Fruit fly (Drosophila melanogaster) whole organism, embryonic: ENCODE results near the gene CG13097.
A peak's percentile ranks its signal among the peaks of the same experiment; 100 is the strongest.

Experiments used
- Adf1 ChIP-seq: fragments of 200-800 bp; sonication (Bioruptor generic); IDR thresholded peaks from 2 replicates; pipeline ENCODE4 v1.3.6; 2022; ENCODE audit warnings: missing biosample characterization, missing genetic modification characterization
- Aef1 ChIP-seq: fragments of 200-800 bp; sonication (Bioruptor generic); IDR thresholded peaks from 3 replicates; pipeline ENCODE4 v1.3.6; 2022; ENCODE audit warnings: missing biosample characterization, missing genetic modification characterization
- Atf-2 ChIP-seq: fragments of 200-800 bp; sonication (Bioruptor generic); optimal IDR thresholded peaks from 2 replicates; lab custom pipeline; 2016; ENCODE audit warnings: missing biosample characterization, missing genetic modification characterization
- Atf6 ChIP-seq: fragments of 200-800 bp; sonication (Bioruptor generic); IDR thresholded peaks from 2 replicates; pipeline ENCODE4 v1.3.6; 2022; ENCODE audit warnings: missing biosample characterization, missing genetic modification characterization
- Bteb2 ChIP-seq: fragments of 200-800 bp; sonication (Bioruptor generic); optimal IDR thresholded peaks from 2 replicates; lab custom pipeline; 2016; ENCODE audit warnings: missing biosample characterization, missing genetic modification characterization
- CG10543 ChIP-seq: fragments of 200-800 bp; sonication (Bioruptor generic); optimal IDR thresholded peaks from 3 replicates; lab custom pipeline; 2017; ENCODE audit warnings: missing biosample characterization, mild to moderate bottlenecking, missing genetic modification characterization, moderate library complexity
- CG11695 ChIP-seq: fragments of 200-800 bp; sonication (Bioruptor generic); IDR thresholded peaks from 3 replicates; pipeline ENCODE4 v1.3.6; 2022; ENCODE audit warnings: missing biosample characterization, missing genetic modification characterization
- CG12769 ChIP-seq: fragments of 200-800 bp; sonication (Bioruptor generic); optimal IDR thresholded peaks from 2 replicates; lab custom pipeline; 2019; ENCODE audit warnings: missing biosample characterization, mild to moderate bottlenecking, missing genetic modification characterization, moderate library complexity
- CG13424 ChIP-seq: fragments of 200-800 bp; sonication (Bioruptor generic); optimal IDR thresholded peaks from 2 replicates; lab custom pipeline; 2019; ENCODE audit warnings: missing biosample characterization, mild to moderate bottlenecking, missing genetic modification characterization, moderate library complexity
- CG17359 ChIP-seq: fragments of 200-800 bp; sonication (Bioruptor generic); optimal IDR thresholded peaks from 3 replicates; lab custom pipeline; 2018; ENCODE audit warnings: missing biosample characterization, mild to moderate bottlenecking, missing genetic modification characterization, moderate library complexity
- CG17912 ChIP-seq: fragments of 200-800 bp; sonication (Bioruptor generic); optimal IDR thresholded peaks from 2 replicates; lab custom pipeline; 2018; ENCODE audit warnings: missing biosample characterization, mild to moderate bottlenecking, missing genetic modification characterization
- CG31365 ChIP-seq: fragments of 200-800 bp; sonication (Bioruptor generic); optimal IDR thresholded peaks from 2 replicates; lab custom pipeline; 2018; ENCODE audit warnings: missing biosample characterization, mild to moderate bottlenecking, missing genetic modification characterization
- CG34376 ChIP-seq: fragments of 200-800 bp; sonication (Bioruptor generic); optimal IDR thresholded peaks from 2 replicates; lab custom pipeline; 2018; ENCODE audit warnings: missing biosample characterization, mild to moderate bottlenecking, missing genetic modification characterization
- CG3995 ChIP-seq: fragments of 200-800 bp; sonication (Bioruptor generic); optimal IDR thresholded peaks from 3 replicates; lab custom pipeline; 2016; ENCODE audit warnings: missing biosample characterization, missing genetic modification characterization
- CG42726 ChIP-seq: fragments of 200-800 bp; sonication (Bioruptor generic); IDR thresholded peaks from 2 replicates; pipeline ENCODE4 v1.3.6; 2022; ENCODE audit warnings: missing biosample characterization, missing genetic modification characterization; ENCODE audit not compliant: partially characterized antibody
- CG7987 ChIP-seq: fragments of 200-800 bp; sonication (Bioruptor generic); optimal IDR thresholded peaks from 2 replicates; lab custom pipeline; 2018; ENCODE audit warnings: missing biosample characterization, mild to moderate bottlenecking, missing genetic modification characterization, moderate library complexity
- CG8281 ChIP-seq: fragments of 200-800 bp; sonication (Bioruptor generic); optimal IDR thresholded peaks from 2 replicates; lab custom pipeline; 2018; ENCODE audit warnings: missing biosample characterization, mild to moderate bottlenecking, missing genetic modification characterization, moderate library complexity
- CG8290 ChIP-seq, 3 experiments: fragments of 200-800 bp; sonication (Bioruptor generic); optimal IDR thresholded peaks; 2 replicates each; lab custom pipeline; 2016 to 2019; ENCODE audit warnings: missing biosample characterization in 3 of 3, missing genetic modification characterization in 3 of 3, mild to moderate bottlenecking in 2 of 3, moderate library complexity in 1 of 3
- CG9932 ChIP-seq: fragments of 200-800 bp; sonication (Bioruptor generic); IDR thresholded peaks from 2 replicates; pipeline ENCODE4 v1.3.6; 2022; ENCODE audit warnings: missing biosample characterization, missing genetic modification characterization
- Deaf1 ChIP-seq: fragments of 200-800 bp; optimal IDR thresholded peaks from 3 replicates; lab custom pipeline; 2019; ENCODE audit warnings: missing biosample characterization, mild to moderate bottlenecking, missing genetic modification characterization, moderate library complexity
- HHEX ChIP-seq: fragments of 200-800 bp; sonication (Bioruptor generic); optimal IDR thresholded peaks from 3 replicates; lab custom pipeline; 2017; ENCODE audit warnings: missing biosample characterization, mild to moderate bottlenecking, missing genetic modification characterization, missing genetic modification reagents
- Hmr ChIP-seq: fragments of 200-800 bp; sonication (Bioruptor generic); optimal IDR thresholded peaks from 3 replicates; lab custom pipeline; 2017; ENCODE audit warnings: mild to moderate bottlenecking, missing biosample characterization, missing genetic modification reagents, missing genetic modification characterization
- Jarid2 ChIP-seq: fragments of 200-800 bp; sonication (Bioruptor generic); optimal IDR thresholded peaks from 3 replicates; lab custom pipeline; 2017; ENCODE audit warnings: mild to moderate bottlenecking, missing biosample characterization, missing genetic modification reagents, missing genetic modification characterization
- MTF-1 ChIP-seq: fragments of 200-800 bp; sonication (Bioruptor generic); optimal IDR thresholded peaks from 2 replicates; lab custom pipeline; 2018; ENCODE audit warnings: missing biosample characterization, mild to moderate bottlenecking, missing genetic modification characterization, borderline replicate concordance
- Med ChIP-seq: fragments of 200-800 bp; sonication (Bioruptor generic); peaks from one replicate; lab custom pipeline; 2016; ENCODE audit warnings: missing biosample characterization, missing genetic modification characterization, mild to moderate bottlenecking, inconsistent platforms, moderate library complexity
- Mes4 ChIP-seq: fragments of 200-800 bp; sonication (Bioruptor generic); optimal IDR thresholded peaks from 2 replicates; lab custom pipeline; 2016; ENCODE audit warnings: missing biosample characterization, missing genetic modification characterization
- Rfx ChIP-seq: fragments of 200-800 bp; sonication (Bioruptor generic); IDR thresholded peaks from 2 replicates; pipeline ENCODE4 v1.3.6; 2022; ENCODE audit warnings: missing biosample characterization, missing genetic modification characterization
- Xrp1 ChIP-seq: fragments of 200-800 bp; sonication (Bioruptor generic); IDR thresholded peaks from 2 replicates; pipeline ENCODE4 v1.3.6; 2022; ENCODE audit warnings: missing biosample characterization, missing genetic modification characterization
- ara ChIP-seq: fragments of 200-800 bp; sonication (Bioruptor generic); IDR thresholded peaks from 2 replicates; pipeline ENCODE4 v1.3.6; 2022; ENCODE audit warnings: missing biosample characterization, missing genetic modification characterization
- bowl ChIP-seq: fragments of 200-800 bp; sonication (Bioruptor generic); IDR thresholded peaks from 2 replicates; pipeline ENCODE4 v1.3.6; 2022; ENCODE audit warnings: missing biosample characterization, missing genetic modification characterization
- chif ChIP-seq, 2 experiments: fragments of 200-800 bp; sonication (Bioruptor generic); optimal IDR thresholded peaks; 3 replicates each; lab custom pipeline; 2016; ENCODE audit warnings: missing biosample characterization in 2 of 2, missing genetic modification characterization in 2 of 2
- chinmo ChIP-seq: fragments of 200-800 bp; sonication (Bioruptor generic); IDR thresholded peaks from 4 replicates; pipeline ENCODE4 v1.3.6; 2022; ENCODE audit warnings: missing biosample characterization, missing genetic modification characterization; ENCODE audit not compliant: partially characterized antibody
- ci ChIP-seq: fragments of 200-800 bp; sonication (Bioruptor generic); IDR thresholded peaks from 3 replicates; pipeline ENCODE4 v1.3.6; 2022; ENCODE audit warnings: missing biosample characterization, missing genetic modification characterization
- crol ChIP-seq: fragments of 200-800 bp; sonication (Bioruptor generic); IDR thresholded peaks from 2 replicates; pipeline ENCODE4 v1.3.6; 2022; ENCODE audit warnings: missing biosample characterization, missing genetic modification characterization
- cwo ChIP-seq: fragments of 200-800 bp; sonication (Bioruptor generic); optimal IDR thresholded peaks from 3 replicates; lab custom pipeline; 2017; ENCODE audit warnings: missing biosample characterization, missing genetic modification characterization, mild to moderate bottlenecking, moderate library complexity, missing genetic modification reagents
- dpn ChIP-seq, 2 experiments: fragments of 200-800 bp; sonication (Bioruptor generic); optimal IDR thresholded peaks; 3 replicates each; lab custom pipeline; 2016; ENCODE audit warnings: missing biosample characterization in 2 of 2, missing genetic modification characterization in 2 of 2
- eyg ChIP-seq: fragments of 200-800 bp; sonication (Bioruptor generic); optimal IDR thresholded peaks from 3 replicates; lab custom pipeline; 2016; ENCODE audit warnings: missing biosample characterization, missing genetic modification characterization
- kah ChIP-seq: fragments of 200-800 bp; sonication (Bioruptor generic); optimal IDR thresholded peaks from 2 replicates; lab custom pipeline; 2018; ENCODE audit warnings: missing biosample characterization, mild to moderate bottlenecking, missing genetic modification characterization
- klu ChIP-seq: fragments of 200-800 bp; sonication (Bioruptor generic); IDR thresholded peaks from 2 replicates; pipeline ENCODE4 v1.3.6; 2022; ENCODE audit warnings: missing biosample characterization, missing genetic modification characterization
- mirr ChIP-seq: fragments of 200-800 bp; sonication (Bioruptor generic); optimal IDR thresholded peaks from 3 replicates; lab custom pipeline; 2018; ENCODE audit warnings: missing biosample characterization, mild to moderate bottlenecking, missing genetic modification characterization
- nom ChIP-seq: fragments of 200-800 bp; sonication (Bioruptor generic); optimal IDR thresholded peaks from 2 replicates; lab custom pipeline; 2017; ENCODE audit warnings: missing biosample characterization, missing genetic modification characterization, mild to moderate bottlenecking, moderate library complexity, missing genetic modification reagents
- otp ChIP-seq: fragments of 200-800 bp; sonication (Bioruptor generic); IDR thresholded peaks from 3 replicates; pipeline ENCODE4, ENCODE4 v1.3.6; 2022; ENCODE audit warnings: missing biosample characterization, missing genetic modification characterization
- rib ChIP-seq: fragments of 200-800 bp; sonication (Bioruptor generic); IDR thresholded peaks from 2 replicates; pipeline ENCODE4 v1.3.6; 2022; ENCODE audit warnings: missing biosample characterization, missing genetic modification characterization
- sens-2 ChIP-seq: fragments of 200-800 bp; sonication (Bioruptor generic); IDR thresholded peaks from 2 replicates; pipeline ENCODE4 v1.3.6; 2022; ENCODE audit warnings: missing biosample characterization, missing genetic modification characterization
- sisA ChIP-seq: fragments of 200-800 bp; sonication (Bioruptor generic); IDR thresholded peaks from 2 replicates; pipeline ENCODE4 v1.3.6; 2022; ENCODE audit warnings: missing biosample characterization, missing genetic modification characterization
- stc ChIP-seq: fragments of 200-800 bp; sonication (Bioruptor generic); IDR thresholded peaks from 2 replicates; pipeline ENCODE4 v1.3.6; 2022; ENCODE audit warnings: missing biosample characterization, missing genetic modification characterization
- sug ChIP-seq: fragments of 200-800 bp; optimal IDR thresholded peaks from 2 replicates; lab custom pipeline; 2019; ENCODE audit warnings: missing biosample characterization, mild to moderate bottlenecking, missing genetic modification characterization, moderate library complexity
- tna ChIP-seq: fragments of 200-800 bp; sonication (Bioruptor generic); IDR thresholded peaks from 2 replicates; pipeline ENCODE4 v1.3.6; 2022; ENCODE audit warnings: missing biosample characterization, missing genetic modification characterization; ENCODE audit not compliant: partially characterized antibody
- vvl ChIP-seq: fragments of 200-800 bp; sonication (Bioruptor generic); IDR thresholded peaks from 2 replicates; pipeline ENCODE4 v1.3.6; 2022; ENCODE audit warnings: missing biosample characterization, missing genetic modification characterization

Gene CG13097

DNA sequence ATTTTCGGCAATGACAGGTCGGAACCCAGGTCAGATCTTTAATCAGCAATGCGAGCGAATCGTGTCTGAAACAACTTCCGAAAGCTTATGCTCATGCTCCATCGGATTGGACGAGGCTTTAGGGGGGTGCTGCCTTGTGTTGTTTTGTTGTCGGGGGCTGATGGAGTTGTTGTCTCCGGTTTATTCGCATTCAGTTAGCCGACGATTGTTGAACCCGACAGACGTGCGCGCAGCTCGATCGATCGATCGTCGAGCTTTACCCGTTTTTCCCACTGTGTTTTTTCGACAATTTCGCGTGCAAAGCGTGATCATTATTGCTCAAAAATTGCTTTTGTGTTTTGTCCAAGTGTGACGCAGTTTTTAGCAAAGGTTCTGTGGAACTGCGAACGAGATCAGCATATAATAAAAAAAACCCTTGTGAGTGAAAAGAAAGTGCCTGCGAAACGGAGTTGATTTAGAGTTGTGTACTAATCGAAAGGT, 14.3 kb upstream of the CG13097 start, which contains the start of gene CG17834:
TSS of gene CG17834 (plus strand) at position 191 of the 480 bp plus-strand sequence.
- TF ChIP-seq klu (GFP tag; lab: Robert Waterston, UW) (0 out of 2 replicates have a peak, but pooled peaks have one; percentile 9), mirr (peak; percentile 80), cwo (GFP tag; lab: Kevin White, UChicago) (peak; percentile 67), sisA (GFP tag; lab: Robert Waterston, UW) (no peak), CG8290 (GFP tag; optimal IDR thresholded peaks at IDR 0.05; lab: Kevin White, UChicago) (no peak), CG8290 (tag; optimal IDR thresholded peaks at IDR 0.05; lab: Kevin White, UChicago) (peak in 1 of 2 experiments; percentile 65), ara (GFP tag; lab: Robert Waterston, UW) (peak; percentile 13; the same call in 1 of the 2 replicates), Med (GFP tag; lab: Kevin White, UChicago) (peak; percentile 70), vvl (0 out of 2 replicates have a peak, but pooled peaks have one; percentile 26), MTF-1 (GFP tag; lab: Kevin White, UChicago) (peak; percentile 27), CG34376 (peak; percentile 87), otp (GFP tag; lab: Robert Waterston, UW) (peak; percentile 70; the same call in 2 of the 3 replicates), CG9932 (GFP tag; lab: Robert Waterston, UW) (0 out of 2 replicates have a peak, but pooled peaks have one; percentile 16), CG3995 (GFP tag; lab: Kevin White, UChicago) (peak; percentile 68), Rfx (peak; percentile 52), chinmo (GFP tag; lab: Robert Waterston, UW) (peak; percentile 77), Jarid2 (peak; percentile 88), crol (GFP tag; lab: Robert Waterston, UW) (peak; percentile 77), CG17359 (tag; lab: Kevin White, UChicago) (no peak), HHEX (GFP tag; lab: Kevin White, UChicago) (peak; percentile 16), tna (GFP tag; lab: Robert Waterston, UW) (no peak), dpn (GFP tag; optimal IDR thresholded peaks at IDR 0.05; lab: Kevin White, UChicago) (no peak), rib (GFP tag; lab: Robert Waterston, UW) (peak; percentile 82), CG7987 (GFP tag; lab: Kevin White, UChicago) (peak; percentile 29), Bteb2 (GFP tag; lab: Kevin White, UChicago) (no peak), nom (GFP tag; lab: Kevin White, UChicago) (peak; percentile 65), kah (GFP tag; lab: Kevin White, UChicago) (no peak), Atf-2 (GFP tag; lab: Kevin White, UChicago) (no peak), chif (GFP tag; optimal IDR thresholded peaks at IDR 0.05; lab: Kevin White, UChicago) (no peak), Aef1 (GFP tag; lab: Robert Waterston, UW) (0 out of 3 replicates have a peak, but pooled peaks have one; percentile 16), Xrp1 (GFP tag; lab: Robert Waterston, UW) (no peak), CG31365 (tag; lab: Kevin White, UChicago) (no peak), Adf1 (GFP tag; lab: Robert Waterston, UW) (peak; percentile 22; the same call in 1 of the 2 replicates), Mes4 (GFP tag; lab: Kevin White, UChicago) (no peak), CG10543 (peak; percentile 61), CG11695 (GFP tag; lab: Robert Waterston, UW) (peak; percentile 30; the same call in 1 of the 3 replicates), stc (GFP tag; lab: Robert Waterston, UW) (peak; percentile 25; the same call in 1 of the 2 replicates), sug (tag; lab: Kevin White, UChicago) (peak; percentile 68), CG13424 (tag; lab: Kevin White, UChicago) (no peak), eyg (GFP tag; lab: Kevin White, UChicago) (no peak), Atf6 (0 out of 2 replicates have a peak, but pooled peaks have one; percentile 37), CG42726 (peak; percentile 37; the same call in 1 of the 2 replicates), Hmr (GFP tag; lab: Kevin White, UChicago) (peak; percentile 10), CG12769 (peak; percentile 59), bowl (GFP tag; lab: Robert Waterston, UW) (0 out of 2 replicates have a peak, but pooled peaks have one; percentile 37), Deaf1 (peak; percentile 87), CG8281 (tag; lab: Kevin White, UChicago) (no peak), ci (GFP tag; lab: Robert Waterston, UW) (peak; percentile 59; the same call in 2 of the 3 replicates), sens-2 (GFP tag; lab: Robert Waterston, UW) (no peak), CG17912 (GFP tag; lab: Kevin White, UChicago) (no peak)
